Worm (Caenorhabditis elegans): Measurements from ENCODE around the gene fbxa-164.

The fbxa-164 gene

DNA sequence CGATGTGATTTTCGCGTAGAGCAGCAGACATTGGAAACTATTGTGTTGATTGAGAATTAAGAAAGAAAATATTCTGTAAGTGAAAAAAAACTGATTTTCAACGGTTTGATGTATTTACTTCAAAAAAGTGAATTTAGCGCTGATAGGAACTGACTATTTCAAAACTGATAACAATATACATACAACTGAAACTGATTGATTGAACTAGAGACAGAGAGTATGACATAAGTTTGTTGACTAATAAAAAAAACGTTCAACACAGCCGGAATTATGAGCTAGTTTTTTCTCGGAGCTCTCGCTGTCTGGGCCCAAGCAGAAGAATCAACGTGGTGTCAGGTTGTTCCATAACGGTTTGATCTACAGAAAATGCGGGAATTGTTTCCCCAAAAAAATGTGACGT, at the start of gene fbxa-164:
TSS of gene fbxa-164 (minus strand) at position 101 of the 400 bp plus-strand sequence.
- TF ChIP-seq mxl-3 (GFP tag; optimal IDR thresholded peaks at IDR 0.05) (no peak), daf-16 (GFP tag; optimal IDR thresholded peaks at IDR 0.05) (no peak), daf-16 (tag; optimal IDR thresholded peaks at IDR 0.05) (peak; percentile 73), nhr-28 (tag; optimal IDR thresholded peaks at IDR 0.05) (peak; percentile 13)

DNA sequence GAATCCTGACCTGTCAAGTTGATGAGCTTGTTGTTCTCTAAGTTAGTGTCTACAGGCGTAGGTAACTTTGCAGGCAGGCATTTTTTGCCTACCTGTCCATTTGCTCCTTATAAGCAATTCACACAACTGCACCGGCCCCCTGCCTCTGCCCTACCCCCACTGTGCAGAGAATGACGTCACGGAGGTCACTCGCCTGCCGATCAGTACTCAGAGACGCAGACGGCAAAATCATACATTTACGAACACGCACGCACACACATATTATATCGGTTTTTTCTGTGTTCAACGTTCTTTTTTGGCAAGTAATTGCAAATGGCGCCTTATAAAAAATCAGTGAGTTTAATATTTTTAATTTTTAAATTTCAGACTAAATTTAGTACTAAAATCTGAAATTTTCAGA, 49.6 kb upstream of the fbxa-164 start, which contains the start of gene duxl-1:
TSS of gene duxl-1 (plus strand) at position 184 of the 400 bp plus-strand sequence.
- TF ChIP-seq nhr-28 (tag; optimal IDR thresholded peaks at IDR 0.05): peak; percentile 36
- TF ChIP-seq zfp-2 (tag; optimal IDR thresholded peaks at IDR 0.05): no peak
- TF ChIP-seq lin-1 (GFP tag; IDR thresholded peaks at IDR 0.05): no peak
- no peak for TF ChIP-seq mxl-2 (GFP tag; conservative IDR thresholded peaks at IDR 0.05)
- no peak for TF ChIP-seq attf-4 (tag; optimal IDR thresholded peaks at IDR 0.05)
- no peak for TF ChIP-seq nhr-111 (GFP tag; optimal IDR thresholded peaks at IDR 0.05)
- no peak for TF ChIP-seq lir-3 (tag; optimal IDR thresholded peaks at IDR 0.05)
- no peak for TF ChIP-seq nhr-237 (tag; optimal IDR thresholded peaks at IDR 0.05)
- no peak for TF ChIP-seq zip-11 (GFP tag; IDR thresholded peaks at IDR 0.05)
- TF ChIP-seq arid-1 (GFP tag; conservative IDR thresholded peaks at IDR 0.05): no peak
- TF ChIP-seq pha-4 (GFP tag; IDR thresholded peaks at IDR 0.05): no peak
- TF ChIP-seq pha-4 (tag; optimal IDR thresholded peaks at IDR 0.05): no peak
- no peak for TF ChIP-seq dmd-9 (GFP tag; IDR thresholded peaks at IDR 0.05)
- TF ChIP-seq zip-2 (tag; optimal IDR thresholded peaks at IDR 0.05): no peak
- TF ChIP-seq ZK546.5 (tag; optimal IDR thresholded peaks at IDR 0.05): no peak
- no peak for TF ChIP-seq R02D3.7 (tag; optimal IDR thresholded peaks at IDR 0.05)
- TF ChIP-seq F49E8.2 (tag; optimal IDR thresholded peaks at IDR 0.05; ENCODE audit: borderline replicate concordance): no peak
- TF ChIP-seq snpc-4 (tag; optimal IDR thresholded peaks at IDR 0.05): no peak
- no peak for TF ChIP-seq set-16 (GFP tag; IDR thresholded peaks at IDR 0.05)
- TF ChIP-seq dpl-1 (GFP tag; optimal IDR thresholded peaks at IDR 0.05): no peak
- TF ChIP-seq tra-1 (GFP tag; IDR thresholded peaks at IDR 0.05): no peak
- TF ChIP-seq hmg-1.1 (GFP tag; IDR thresholded peaks at IDR 0.05): peak; percentile 33; the same call in 1 of the 2 replicates
- no peak for TF ChIP-seq nhr-25 (tag; optimal IDR thresholded peaks at IDR 0.05; ENCODE audit: borderline replicate concordance, insufficient read depth)
- no peak for TF ChIP-seq zag-1 (tag; optimal IDR thresholded peaks at IDR 0.05)
- no peak for TF ChIP-seq daf-12 (tag; optimal IDR thresholded peaks at IDR 0.05)
- TF ChIP-seq ztf-11 (tag; optimal IDR thresholded peaks at IDR 0.05): no peak
- TF ChIP-seq skn-1 (tag; optimal IDR thresholded peaks at IDR 0.05): no peak
- no peak for TF ChIP-seq F26F4.8 (GFP tag; conservative IDR thresholded peaks at IDR 0.05)
- peak in 1 of 2 experiments; percentile 2 for TF ChIP-seq mdl-1 (tag; optimal IDR thresholded peaks at IDR 0.05)
- no peak for TF ChIP-seq egl-43 (GFP tag; IDR thresholded peaks at IDR 0.05)
- TF ChIP-seq dve-1 (tag; optimal IDR thresholded peaks at IDR 0.05; ENCODE audit: insufficient read depth): no peak
- TF ChIP-seq lim-7 (GFP tag; IDR thresholded peaks at IDR 0.05): no peak
- TF ChIP-seq nhr-48 (tag; optimal IDR thresholded peaks at IDR 0.05): peak; percentile 6
- peak in 1 of 2 experiments; percentile 86 for TF ChIP-seq hif-1 (tag; optimal IDR thresholded peaks at IDR 0.05)
- TF ChIP-seq F44E2.7 (GFP tag; IDR thresholded peaks at IDR 0.05): no peak
- TF ChIP-seq lin-39 (tag; optimal IDR thresholded peaks at IDR 0.05): no peak
- no peak for TF ChIP-seq ces-1 (GFP tag; optimal IDR thresholded peaks at IDR 0.05)
- TF ChIP-seq ceh-32 (tag; optimal IDR thresholded peaks at IDR 0.05; ENCODE audit: poor library complexity): no peak
- no peak for TF ChIP-seq lin-38 (GFP tag; IDR thresholded peaks at IDR 0.05)
- TF ChIP-seq hlh-11 (tag; optimal IDR thresholded peaks at IDR 0.05): peak; percentile 65
- no peak for TF ChIP-seq T20F7.1 (GFP tag; optimal IDR thresholded peaks at IDR 0.05)
- TF ChIP-seq aly-2 (tag; optimal IDR thresholded peaks at IDR 0.05): no peak
- no peak for TF ChIP-seq ceh-62 (tag; optimal IDR thresholded peaks at IDR 0.05)
- TF ChIP-seq jun-1 (tag; optimal IDR thresholded peaks at IDR 0.05): no peak
- TF ChIP-seq unc-39 (tag; optimal IDR thresholded peaks at IDR 0.05): no peak
- TF ChIP-seq nhr-10 (tag; optimal IDR thresholded peaks at IDR 0.05): no peak
- no peak for TF ChIP-seq cey-2 (tag; optimal IDR thresholded peaks at IDR 0.05; ENCODE audit: borderline replicate concordance, insufficient read depth)
